Fruit fly (Drosophila melanogaster) whole organism, embryonic: ENCODE data around the gene fln.

Source experiments
- Blimp-1 ChIP-seq: fragments of 200-800 bp; sonication (Bioruptor generic); optimal IDR thresholded peaks from 3 replicates; lab custom pipeline; 2018; ENCODE audit warnings: missing biosample characterization, missing genetic modification characterization, mild to moderate bottlenecking, moderate library complexity, missing genetic modification reagents
- CG10267 ChIP-seq: fragments of 200-800 bp; sonication (Bioruptor generic); optimal IDR thresholded peaks from 2 replicates; lab custom pipeline; 2018; ENCODE audit warnings: missing biosample characterization, mild to moderate bottlenecking, missing genetic modification characterization, moderate library complexity
- CG10565 ChIP-seq: fragments of 200-800 bp; sonication (Bioruptor generic); optimal IDR thresholded peaks from 3 replicates; lab custom pipeline; 2016; ENCODE audit warnings: missing biosample characterization, mild to moderate bottlenecking, missing genetic modification characterization
- CG10959 ChIP-seq: fragments of 200-800 bp; sonication (Bioruptor generic); IDR thresholded peaks from 2 replicates; pipeline ENCODE4 v1.3.6; 2022; ENCODE audit warnings: missing biosample characterization, missing genetic modification characterization
- CG12071 ChIP-seq: fragments of 200-800 bp; sonication (Bioruptor generic); optimal IDR thresholded peaks from 3 replicates; lab custom pipeline; 2018; ENCODE audit warnings: missing biosample characterization, mild to moderate bottlenecking, missing genetic modification characterization
- CG1233 ChIP-seq: fragments of 200-800 bp; sonication (Bioruptor generic); optimal IDR thresholded peaks from 4 replicates; lab custom pipeline; 2018; ENCODE audit warnings: missing biosample characterization, mild to moderate bottlenecking, missing genetic modification characterization
- CG14710 ChIP-seq: fragments of 200-800 bp; sonication (Bioruptor generic); optimal IDR thresholded peaks from 3 replicates; lab custom pipeline; 2019; ENCODE audit warnings: missing biosample characterization, mild to moderate bottlenecking, missing genetic modification characterization, moderate library complexity
- CG14860 ChIP-seq: fragments of 200-800 bp; sonication (Bioruptor generic); IDR thresholded peaks from 3 replicates; pipeline ENCODE4 v1.3.6; 2022; ENCODE audit warnings: missing biosample characterization, missing genetic modification characterization; ENCODE audit not compliant: partially characterized antibody
- CG16863 ChIP-seq: fragments of 200-800 bp; sonication (Bioruptor generic); optimal IDR thresholded peaks from 3 replicates; lab custom pipeline; 2016; ENCODE audit warnings: missing biosample characterization, missing genetic modification characterization
- CG17186 ChIP-seq: fragments of 200-800 bp; sonication (Bioruptor generic); optimal IDR thresholded peaks from 3 replicates; lab custom pipeline; 2017; ENCODE audit warnings: missing biosample characterization, missing genetic modification reagents, missing genetic modification characterization
- CG17328 ChIP-seq: fragments of 200-800 bp; sonication (Bioruptor generic); IDR thresholded peaks from 2 replicates; pipeline ENCODE4 v1.3.6; 2022; ENCODE audit warnings: missing biosample characterization, missing genetic modification characterization
- CG17359 ChIP-seq: fragments of 200-800 bp; sonication (Bioruptor generic); optimal IDR thresholded peaks from 3 replicates; lab custom pipeline; 2018; ENCODE audit warnings: missing biosample characterization, mild to moderate bottlenecking, missing genetic modification characterization, moderate library complexity
- CG17802 ChIP-seq: fragments of 200-800 bp; sonication (Bioruptor generic); optimal IDR thresholded peaks from 2 replicates; lab custom pipeline; 2018; ENCODE audit warnings: missing biosample characterization, mild to moderate bottlenecking, missing genetic modification characterization, moderate library complexity
- CG18476 ChIP-seq: fragments of 200-800 bp; sonication (Bioruptor generic); optimal IDR thresholded peaks from 2 replicates; lab custom pipeline; 2016; ENCODE audit warnings: missing biosample characterization, mild to moderate bottlenecking, missing genetic modification characterization
- CG3163 ChIP-seq: fragments of 200-800 bp; sonication (Bioruptor generic); optimal IDR thresholded peaks from 3 replicates; lab custom pipeline; 2016; ENCODE audit warnings: missing biosample characterization, missing genetic modification characterization
- CG4854 ChIP-seq: fragments of 200-800 bp; sonication (Bioruptor generic); optimal IDR thresholded peaks from 2 replicates; lab custom pipeline; 2016; ENCODE audit warnings: missing biosample characterization, missing genetic modification characterization, inconsistent platforms
- CG7987 ChIP-seq: fragments of 200-800 bp; sonication (Bioruptor generic); optimal IDR thresholded peaks from 2 replicates; lab custom pipeline; 2018; ENCODE audit warnings: missing biosample characterization, mild to moderate bottlenecking, missing genetic modification characterization, moderate library complexity
- CG8089 ChIP-seq: fragments of 200-800 bp; sonication (Bioruptor generic); optimal IDR thresholded peaks from 3 replicates; lab custom pipeline; 2016; ENCODE audit warnings: missing biosample characterization, missing genetic modification characterization
- D19A ChIP-seq: fragments of 200-800 bp; optimal IDR thresholded peaks from 3 replicates; lab custom pipeline; 2019; ENCODE audit warnings: missing biosample characterization, mild to moderate bottlenecking, missing genetic modification characterization, moderate library complexity
- Dek ChIP-seq: fragments of 200-800 bp; sonication (Bioruptor generic); optimal IDR thresholded peaks from 3 replicates; lab custom pipeline; 2019; ENCODE audit warnings: missing biosample characterization, mild to moderate bottlenecking, missing genetic modification characterization, moderate library complexity
- Dfd ChIP-seq, 2 experiments: fragments of >200 bp; optimal IDR thresholded peaks; 2 replicates each; lab custom pipeline; 2017; ENCODE audit warnings: missing biosample characterization in 2 of 2, missing genetic modification characterization in 2 of 2
- Dip3 ChIP-seq: fragments of 200-800 bp; sonication (Bioruptor generic); optimal IDR thresholded peaks from 3 replicates; lab custom pipeline; 2016; ENCODE audit warnings: missing biosample characterization, missing genetic modification characterization
- Dll ChIP-seq: fragments of 200-800 bp; sonication (Bioruptor generic); IDR thresholded peaks from 4 replicates; pipeline ENCODE4 v1.3.6; 2022; ENCODE audit warnings: missing biosample characterization, missing genetic modification characterization; ENCODE audit not compliant: partially characterized antibody
- Doc3 ChIP-seq: fragments of 200-800 bp; sonication (Bioruptor generic); IDR thresholded peaks from 3 replicates; pipeline ENCODE4 v1.3.6; 2022; ENCODE audit warnings: missing biosample characterization, missing genetic modification characterization; ENCODE audit not compliant: partially characterized antibody
- Fer1 ChIP-seq: fragments of 200-800 bp; sonication (Bioruptor generic); optimal IDR thresholded peaks from 2 replicates; lab custom pipeline; 2017; ENCODE audit warnings: missing biosample characterization, mild to moderate bottlenecking, missing genetic modification characterization
- Gsc ChIP-seq: fragments of 200-800 bp; sonication (Bioruptor generic); IDR thresholded peaks from 2 replicates; pipeline ENCODE4 v1.3.6; 2022; ENCODE audit warnings: missing biosample characterization, missing genetic modification characterization
- HmgZ ChIP-seq: fragments of 200-800 bp; sonication (Bioruptor generic); optimal IDR thresholded peaks from 2 replicates; lab custom pipeline; 2018; ENCODE audit warnings: missing biosample characterization, mild to moderate bottlenecking, missing genetic modification characterization
- Hr78 ChIP-seq, 2 experiments: fragments of 200-800 bp in 1 of 2; fragments of >200 bp in 1 of 2; sonication (Bioruptor generic) in 1 of 2; optimal IDR thresholded peaks; 2 replicates each; lab custom pipeline; 2017 to 2019; ENCODE audit warnings: missing biosample characterization in 2 of 2, missing genetic modification characterization in 2 of 2, mild to moderate bottlenecking in 1 of 2, moderate library complexity in 1 of 2
- MESR4 ChIP-seq: fragments of 200-800 bp; sonication (Bioruptor generic); optimal IDR thresholded peaks from 2 replicates; lab custom pipeline; 2018; ENCODE audit warnings: missing biosample characterization, mild to moderate bottlenecking, missing genetic modification characterization, moderate library complexity
- MTF-1 ChIP-seq: fragments of 200-800 bp; sonication (Bioruptor generic); optimal IDR thresholded peaks from 2 replicates; lab custom pipeline; 2018; ENCODE audit warnings: missing biosample characterization, mild to moderate bottlenecking, missing genetic modification characterization, borderline replicate concordance
- Mad ChIP-seq: fragments of 200-800 bp; sonication (Bioruptor generic); optimal IDR thresholded peaks from 2 replicates; lab custom pipeline; 2016; ENCODE audit warnings: missing biosample characterization, missing genetic modification characterization
- NC2β ChIP-seq: fragments of 200-800 bp; sonication (Bioruptor generic); optimal IDR thresholded peaks from 2 replicates; lab custom pipeline; 2016; ENCODE audit warnings: missing biosample characterization, missing genetic modification characterization
- Oli ChIP-seq: fragments of 200-800 bp; sonication (Bioruptor generic); optimal IDR thresholded peaks from 2 replicates; lab custom pipeline; 2018; ENCODE audit warnings: missing biosample characterization, mild to moderate bottlenecking, missing genetic modification characterization, moderate library complexity
- Sry-β ChIP-seq: fragments of 200-800 bp; sonication (Bioruptor generic); optimal IDR thresholded peaks from 2 replicates; lab custom pipeline; 2018; ENCODE audit warnings: missing biosample characterization, mild to moderate bottlenecking, missing genetic modification characterization, moderate library complexity
- YL-1 ChIP-seq: fragments of 200-800 bp; sonication (Bioruptor generic); optimal IDR thresholded peaks from 3 replicates; lab custom pipeline; 2017; ENCODE audit warnings: missing biosample characterization, mild to moderate bottlenecking, missing genetic modification characterization
- grau ChIP-seq: fragments of 200-800 bp; optimal IDR thresholded peaks from 3 replicates; lab custom pipeline; 2019; ENCODE audit warnings: missing biosample characterization, mild to moderate bottlenecking, missing genetic modification characterization, moderate library complexity
- gsb ChIP-seq: fragments of 200-800 bp; sonication (Bioruptor generic); IDR thresholded peaks from 2 replicates; pipeline ENCODE4 v1.3.6; 2022; ENCODE audit warnings: missing biosample characterization, missing genetic modification characterization
- lbe ChIP-seq: fragments of 200-800 bp; sonication (Bioruptor generic); optimal IDR thresholded peaks from 2 replicates; lab custom pipeline; 2016; ENCODE audit warnings: missing biosample characterization, mild to moderate bottlenecking, missing genetic modification characterization
- lmd ChIP-seq: fragments of 200-800 bp; sonication (Bioruptor generic); IDR thresholded peaks from 2 replicates; pipeline ENCODE4 v1.3.6; 2022; ENCODE audit warnings: missing biosample characterization, missing genetic modification characterization
- nerfin-1 ChIP-seq: fragments of 200-800 bp; sonication (Bioruptor generic); optimal IDR thresholded peaks from 3 replicates; lab custom pipeline; 2019; ENCODE audit warnings: missing biosample characterization, mild to moderate bottlenecking, missing genetic modification characterization, moderate library complexity
- nom ChIP-seq: fragments of 200-800 bp; sonication (Bioruptor generic); optimal IDR thresholded peaks from 2 replicates; lab custom pipeline; 2017; ENCODE audit warnings: missing biosample characterization, missing genetic modification characterization, mild to moderate bottlenecking, moderate library complexity, missing genetic modification reagents
- onecut ChIP-seq: fragments of 200-800 bp; sonication (Bioruptor generic); IDR thresholded peaks from 2 replicates; pipeline ENCODE4 v1.3.6; 2022; ENCODE audit warnings: missing biosample characterization, missing genetic modification characterization
- pb ChIP-seq: fragments of 200-800 bp; sonication (Bioruptor generic); optimal IDR thresholded peaks from 3 replicates; lab custom pipeline; 2016; ENCODE audit warnings: missing biosample characterization, missing genetic modification characterization
- sens ChIP-seq: fragments of 200-800 bp; sonication (Bioruptor generic); peaks from one replicate; lab custom pipeline; 2016; ENCODE audit warnings: missing biosample characterization, missing genetic modification characterization
- sna ChIP-seq: fragments of 200-800 bp; sonication (Bioruptor generic); IDR thresholded peaks from 2 replicates; pipeline ENCODE4 v1.3.6; 2022; ENCODE audit warnings: missing biosample characterization, missing genetic modification characterization; ENCODE audit not compliant: partially characterized antibody
- tap ChIP-seq: fragments of 200-800 bp; optimal IDR thresholded peaks from 3 replicates; lab custom pipeline; 2019; ENCODE audit warnings: missing biosample characterization, mild to moderate bottlenecking, missing genetic modification characterization, moderate library complexity
- trem ChIP-seq: fragments of 200-800 bp; optimal IDR thresholded peaks from 3 replicates; lab custom pipeline; 2019; ENCODE audit warnings: missing biosample characterization, mild to moderate bottlenecking, missing genetic modification characterization, moderate library complexity
- usp ChIP-seq: fragments of >200 bp; optimal IDR thresholded peaks from 2 replicates; lab custom pipeline; 2017; ENCODE audit warnings: missing biosample characterization, missing genetic modification characterization
- zen ChIP-seq: fragments of 200-800 bp; sonication (Bioruptor generic); optimal IDR thresholded peaks from 3 replicates; lab custom pipeline; 2018; ENCODE audit warnings: missing biosample characterization, mild to moderate bottlenecking, missing genetic modification characterization, moderate library complexity
- zfh2 ChIP-seq: fragments of 200-800 bp; sonication (Bioruptor generic); optimal IDR thresholded peaks from 2 replicates; lab custom pipeline; 2016; ENCODE audit warnings: missing biosample characterization, missing genetic modification characterization

The fln gene

dm6 chr3L:19991714-19992231 is 753 bp upstream of the fln start, which contains the start of the genes CG7646 and Nca:
TSS of gene CG7646 (plus strand) at chr3L:19991887.
TSS of gene Nca (plus strand) at chr3L:19991887.
- TF ChIP-seq gsb (GFP tag; lab: Robert Waterston, UW) = no peak
- no peak for TF ChIP-seq CG12071 (GFP tag; lab: Kevin White, UChicago)
- peak; percentile 55 for TF ChIP-seq zen
- no peak for TF ChIP-seq CG17359 (tag; lab: Kevin White, UChicago)
- TF ChIP-seq YL-1 (GFP tag; lab: Kevin White, UChicago) = peak; percentile 65
- TF ChIP-seq CG10267 (tag; lab: Kevin White, UChicago) = peak; percentile 36
- no peak for TF ChIP-seq tap (tag; lab: Kevin White, UChicago)
- TF ChIP-seq Fer1 (GFP tag; lab: Kevin White, UChicago) = no peak
- peak; percentile 6 for TF ChIP-seq CG17186
- TF ChIP-seq Hr78 (GFP tag; optimal IDR thresholded peaks at IDR 0.05; lab: Kevin White, UChicago) = no peak
- TF ChIP-seq CG4854 (GFP tag; lab: Kevin White, UChicago) = no peak
- TF ChIP-seq NC2β (GFP tag; lab: Kevin White, UChicago) = no peak
- peak; percentile 88 for TF ChIP-seq CG14860 (GFP tag; lab: Robert Waterston, UW)
- TF ChIP-seq CG10565 (GFP tag; lab: Kevin White, UChicago) = no peak
- no peak for TF ChIP-seq CG16863 (GFP tag; lab: Kevin White, UChicago)
- no peak for TF ChIP-seq CG18476 (GFP tag; lab: Kevin White, UChicago)
- no peak for TF ChIP-seq Mad (GFP tag; lab: Kevin White, UChicago)
- no peak for TF ChIP-seq Sry-β (GFP tag; lab: Kevin White, UChicago)
- peak; percentile 89 for TF ChIP-seq MESR4 (GFP tag; lab: Kevin White, UChicago)
- TF ChIP-seq CG3163 (GFP tag; lab: Kevin White, UChicago) = no peak
- no peak for TF ChIP-seq Dfd (GFP tag; optimal IDR thresholded peaks at IDR 0.05; lab: Kevin White, UChicago)
- no peak for TF ChIP-seq usp (GFP tag; lab: Kevin White, UChicago)
- peak; percentile 52 for TF ChIP-seq HmgZ
- TF ChIP-seq MTF-1 = peak; percentile 2
- TF ChIP-seq sna (GFP tag; lab: Robert Waterston, UW) = peak; percentile 85
- TF ChIP-seq CG10959 (GFP tag; lab: Robert Waterston, UW) = no peak
- no peak for TF ChIP-seq Gsc
- no peak for TF ChIP-seq nom
- TF ChIP-seq grau = no peak
- no peak for TF ChIP-seq Oli (tag; lab: Kevin White, UChicago)
- peak; percentile 46 for TF ChIP-seq CG14710
- peak; percentile 86 for TF ChIP-seq Doc3
- peak; percentile 50 for TF ChIP-seq nerfin-1
- TF ChIP-seq CG17802 = no peak
- TF ChIP-seq D19A (tag; lab: Kevin White, UChicago) = peak; percentile 13
- TF ChIP-seq zfh2 (GFP tag; lab: Kevin White, UChicago) = peak; percentile 38
- TF ChIP-seq Dek = no peak
- TF ChIP-seq pb (GFP tag; lab: Kevin White, UChicago) = no peak
- no peak for TF ChIP-seq CG17328 (GFP tag; lab: Robert Waterston, UW)
- no peak for TF ChIP-seq lbe (GFP tag; lab: Kevin White, UChicago)
- TF ChIP-seq Dll (GFP tag; lab: Robert Waterston, UW) = peak; percentile 92
- peak; percentile 86 for TF ChIP-seq sens (GFP tag; lab: Kevin White, UChicago)
- no peak for TF ChIP-seq Dip3 (GFP tag; lab: Kevin White, UChicago)
- no peak for TF ChIP-seq CG8089 (GFP tag; lab: Kevin White, UChicago)
- TF ChIP-seq onecut (GFP tag; lab: Robert Waterston, UW) = peak; percentile 76
- TF ChIP-seq CG7987 (GFP tag; lab: Kevin White, UChicago) = peak; percentile 4
- TF ChIP-seq lmd (GFP tag; lab: Robert Waterston, UW) = no peak
- no peak for TF ChIP-seq Blimp-1 (GFP tag; lab: Kevin White, UChicago)
- TF ChIP-seq trem (tag; lab: Kevin White, UChicago) = peak; percentile 64
- no peak for TF ChIP-seq CG1233 (GFP tag; lab: Kevin White, UChicago)
